Worm (Caenorhabditis elegans) whole organism, L4/young adult: ENCODE results near the gene rbm-26.

Experiments
- dao-5 ChIP-seq: sonication (generic microtip); optimal IDR thresholded peaks from 2 replicates; lab custom pipeline; 2016; ENCODE audit warnings: missing genotype, missing genetic modification characterization, moderate library complexity, missing compliant biosample characterization
- him-1 ChIP-seq: sonication (generic microtip); optimal IDR thresholded peaks from 2 replicates; lab custom pipeline; 2016; ENCODE audit warnings: missing genotype, missing genetic modification reagents, missing genetic modification characterization, missing compliant biosample characterization

- no peak for TF ChIP-seq dao-5 (tag; lab: Kevin White, UChicago)
- no peak for TF ChIP-seq him-1 (tag; lab: Kevin White, UChicago)
Observed at ce11 chrIII:5693736-5694135, 17.6 kb upstream of the rbm-26 start, which contains the start of gene B0336.13.
